Fruit fly (Drosophila melanogaster) whole organism, embryonic: Measurements from ENCODE around the gene Ant2.

Experiments
- Antp ChIP-seq: fragments of 200-800 bp; sonication (Bioruptor generic); optimal IDR thresholded peaks from 3 replicates; lab custom pipeline; 2016; ENCODE audit warnings: missing biosample characterization, missing genetic modification characterization
- Bteb2 ChIP-seq: fragments of 200-800 bp; sonication (Bioruptor generic); optimal IDR thresholded peaks from 2 replicates; lab custom pipeline; 2016; ENCODE audit warnings: missing biosample characterization, missing genetic modification characterization
- CG10979 ChIP-seq: fragments of 200-800 bp; sonication (Bioruptor generic); optimal IDR thresholded peaks from 2 replicates; lab custom pipeline; 2018; ENCODE audit warnings: missing biosample characterization, mild to moderate bottlenecking, missing genetic modification characterization, moderate library complexity
- CG11504 ChIP-seq: fragments of 200-800 bp; sonication (Bioruptor generic); optimal IDR thresholded peaks from 3 replicates; lab custom pipeline; 2019; ENCODE audit warnings: missing biosample characterization, mild to moderate bottlenecking, missing genetic modification characterization, moderate library complexity
- CG12391 ChIP-seq: fragments of 200-800 bp; sonication (Bioruptor generic); optimal IDR thresholded peaks from 3 replicates; lab custom pipeline; 2018; ENCODE audit warnings: missing biosample characterization, mild to moderate bottlenecking, missing genetic modification characterization, moderate library complexity
- CG12942 ChIP-seq: fragments of 200-800 bp; sonication (Bioruptor generic); optimal IDR thresholded peaks from 3 replicates; lab custom pipeline; 2016; ENCODE audit warnings: missing biosample characterization, missing genetic modification characterization
- CG15479 ChIP-seq: fragments of 200-800 bp; sonication (Bioruptor generic); optimal IDR thresholded peaks from 3 replicates; lab custom pipeline; 2019; ENCODE audit warnings: missing biosample characterization, mild to moderate bottlenecking, missing genetic modification characterization, moderate library complexity
- CG15514 ChIP-seq: fragments of 200-800 bp; sonication (Bioruptor generic); optimal IDR thresholded peaks from 3 replicates; lab custom pipeline; 2017; ENCODE audit warnings: missing biosample characterization, missing genetic modification characterization, mild to moderate bottlenecking, moderate library complexity, missing genetic modification reagents
- CG16779 ChIP-seq: fragments of 200-800 bp; sonication (Bioruptor generic); IDR thresholded peaks from 2 replicates; pipeline ENCODE4 v1.3.6; 2022; ENCODE audit warnings: missing biosample characterization, missing genetic modification characterization
- CG16815 ChIP-seq: fragments of 200-800 bp; sonication (Bioruptor generic); optimal IDR thresholded peaks from 3 replicates; lab custom pipeline; 2017; ENCODE audit warnings: missing biosample characterization, mild to moderate bottlenecking, missing genetic modification characterization
- CG18599 ChIP-seq: fragments of 200-800 bp; sonication (Bioruptor generic); optimal IDR thresholded peaks from 3 replicates; lab custom pipeline; 2017; ENCODE audit warnings: missing biosample characterization, missing genetic modification characterization, mild to moderate bottlenecking, moderate library complexity, missing genetic modification reagents
- CG2678 ChIP-seq: fragments of 200-800 bp; sonication (Bioruptor generic); optimal IDR thresholded peaks from 3 replicates; lab custom pipeline; 2019; ENCODE audit warnings: missing biosample characterization, mild to moderate bottlenecking, missing genetic modification characterization, moderate library complexity
- CG2712 ChIP-seq: fragments of 200-800 bp; optimal IDR thresholded peaks from 3 replicates; lab custom pipeline; 2019; ENCODE audit warnings: missing biosample characterization, mild to moderate bottlenecking, missing genetic modification characterization, moderate library complexity
- CG7357 ChIP-seq: fragments of 200-800 bp; sonication (Bioruptor generic); IDR thresholded peaks from 3 replicates; pipeline ENCODE4 v1.3.6; 2022; ENCODE audit warnings: missing biosample characterization, missing genetic modification characterization
- CG7839 ChIP-seq: fragments of 200-800 bp; sonication (Bioruptor generic); optimal IDR thresholded peaks from 3 replicates; lab custom pipeline; 2018; ENCODE audit warnings: missing biosample characterization, mild to moderate bottlenecking, missing genetic modification characterization, moderate library complexity
- CG8944 ChIP-seq: fragments of 200-800 bp; sonication (Bioruptor generic); optimal IDR thresholded peaks from 3 replicates; lab custom pipeline; 2016; ENCODE audit warnings: missing biosample characterization, missing genetic modification characterization
- CG9797 ChIP-seq: fragments of 200-800 bp; sonication (Bioruptor generic); optimal IDR thresholded peaks from 3 replicates; lab custom pipeline; 2018; ENCODE audit warnings: missing biosample characterization, mild to moderate bottlenecking, missing genetic modification characterization
- CG9876 ChIP-seq: fragments of 200-800 bp; sonication (Bioruptor generic); optimal IDR thresholded peaks from 2 replicates; lab custom pipeline; 2016; ENCODE audit warnings: missing biosample characterization, missing genetic modification characterization
- CG9932 ChIP-seq: fragments of 200-800 bp; sonication (Bioruptor generic); IDR thresholded peaks from 2 replicates; pipeline ENCODE4 v1.3.6; 2022; ENCODE audit warnings: missing biosample characterization, missing genetic modification characterization
- CrebB ChIP-seq: fragments of 200-800 bp; sonication (Bioruptor generic); optimal IDR thresholded peaks from 3 replicates; lab custom pipeline; 2018; ENCODE audit warnings: missing biosample characterization, mild to moderate bottlenecking, missing genetic modification characterization
- HLH4C ChIP-seq: fragments of 200-800 bp; sonication (Bioruptor generic); IDR thresholded peaks from 3 replicates; pipeline ENCODE4 v1.3.6; 2022; ENCODE audit warnings: missing biosample characterization, missing genetic modification characterization; ENCODE audit not compliant: partially characterized antibody
- HmgD ChIP-seq: fragments of 200-800 bp; sonication (Bioruptor generic); optimal IDR thresholded peaks from 3 replicates; lab custom pipeline; 2016; ENCODE audit warnings: missing biosample characterization, missing genetic modification characterization
- Hmr ChIP-seq: fragments of 200-800 bp; sonication (Bioruptor generic); optimal IDR thresholded peaks from 3 replicates; lab custom pipeline; 2017; ENCODE audit warnings: mild to moderate bottlenecking, missing biosample characterization, missing genetic modification reagents, missing genetic modification characterization
- Lhr ChIP-seq: fragments of 200-800 bp; sonication (Bioruptor generic); optimal IDR thresholded peaks from 3 replicates; lab custom pipeline; 2017; ENCODE audit warnings: mild to moderate bottlenecking, missing biosample characterization, missing genetic modification reagents, missing genetic modification characterization
- Mrtf ChIP-seq: fragments of 200-800 bp; sonication (Bioruptor generic); IDR thresholded peaks from 3 replicates; pipeline ENCODE4 v1.3.6; 2022; ENCODE audit warnings: missing biosample characterization, missing genetic modification characterization
- Scr ChIP-seq: fragments of 200-800 bp; sonication (Bioruptor generic); IDR thresholded peaks from 2 replicates; pipeline ENCODE4 v1.3.6; 2022; ENCODE audit warnings: missing biosample characterization, missing genetic modification characterization; ENCODE audit not compliant: partially characterized antibody
- Sox102F ChIP-seq: fragments of 200-800 bp; sonication (Bioruptor generic); optimal IDR thresholded peaks from 2 replicates; lab custom pipeline; 2018; ENCODE audit warnings: missing biosample characterization, mild to moderate bottlenecking, missing genetic modification characterization, moderate library complexity
- Spps ChIP-seq: fragments of 200-800 bp; sonication (Bioruptor generic); optimal IDR thresholded peaks from 2 replicates; lab custom pipeline; 2018; ENCODE audit warnings: missing biosample characterization, mild to moderate bottlenecking, missing genetic modification characterization
- al ChIP-seq: fragments of 200-800 bp; sonication (Bioruptor generic); IDR thresholded peaks from 2 replicates; pipeline ENCODE4 v1.3.6; 2022; ENCODE audit warnings: missing biosample characterization, missing genetic modification characterization
- ara ChIP-seq: fragments of 200-800 bp; sonication (Bioruptor generic); IDR thresholded peaks from 2 replicates; pipeline ENCODE4 v1.3.6; 2022; ENCODE audit warnings: missing biosample characterization, missing genetic modification characterization
- bigmax ChIP-seq: fragments of 200-800 bp; sonication (Bioruptor generic); optimal IDR thresholded peaks from 2 replicates; lab custom pipeline; 2018; ENCODE audit warnings: missing biosample characterization, mild to moderate bottlenecking, missing genetic modification characterization
- br ChIP-seq: fragments of >200 bp; optimal IDR thresholded peaks from 2 replicates; lab custom pipeline; 2017
- cg ChIP-seq: fragments of 200-800 bp; sonication (Bioruptor generic); optimal IDR thresholded peaks from 3 replicates; lab custom pipeline; 2019; ENCODE audit warnings: missing biosample characterization, mild to moderate bottlenecking, missing genetic modification characterization, moderate library complexity
- corto ChIP-seq: fragments of 200-800 bp; sonication (Bioruptor generic); optimal IDR thresholded peaks from 2 replicates; lab custom pipeline; 2016; ENCODE audit warnings: missing biosample characterization, mild to moderate bottlenecking, missing genetic modification characterization, moderate library complexity
- ems ChIP-seq: fragments of 200-800 bp; sonication (Bioruptor generic); optimal IDR thresholded peaks from 3 replicates; lab custom pipeline; 2016; ENCODE audit warnings: missing biosample characterization, missing genetic modification characterization
- fru ChIP-seq: fragments of >200 bp; optimal IDR thresholded peaks from 2 replicates; lab custom pipeline; 2017
- fu2 ChIP-seq: fragments of 200-800 bp; sonication (Bioruptor generic); optimal IDR thresholded peaks from 2 replicates; lab custom pipeline; 2016; ENCODE audit warnings: missing biosample characterization, missing genetic modification characterization
- gem ChIP-seq: fragments of 200-800 bp; sonication (Bioruptor generic); optimal IDR thresholded peaks from 2 replicates; lab custom pipeline; 2019; ENCODE audit warnings: missing biosample characterization, mild to moderate bottlenecking, missing genetic modification characterization, moderate library complexity
- gt ChIP-seq: fragments of 200-800 bp; sonication (Bioruptor generic); IDR thresholded peaks from 2 replicates; pipeline ENCODE4 v1.3.6; 2022; ENCODE audit warnings: missing biosample characterization, missing genetic modification characterization
- klu ChIP-seq: fragments of 200-800 bp; sonication (Bioruptor generic); IDR thresholded peaks from 2 replicates; pipeline ENCODE4 v1.3.6; 2022; ENCODE audit warnings: missing biosample characterization, missing genetic modification characterization
- pita ChIP-seq: fragments of 200-800 bp; sonication (Bioruptor generic); optimal IDR thresholded peaks from 2 replicates; lab custom pipeline; 2017; ENCODE audit warnings: missing biosample characterization, mild to moderate bottlenecking, missing genetic modification characterization
- scrt ChIP-seq: fragments of 200-800 bp; sonication (Bioruptor generic); optimal IDR thresholded peaks from 2 replicates; lab custom pipeline; 2018; ENCODE audit warnings: missing biosample characterization, mild to moderate bottlenecking, missing genetic modification characterization, moderate library complexity
- stwl ChIP-seq: fragments of 200-800 bp; sonication (Bioruptor generic); optimal IDR thresholded peaks from 3 replicates; lab custom pipeline; 2018; ENCODE audit warnings: missing biosample characterization, mild to moderate bottlenecking, missing genetic modification characterization, moderate library complexity
- tll ChIP-seq, 2 experiments: fragments of 200-800 bp in 1 of 2; fragments of >200 bp in 1 of 2; sonication (Bioruptor generic) in 1 of 2; optimal IDR thresholded peaks; 2 replicates each; lab custom pipeline; 2017 to 2019; ENCODE audit warnings: missing biosample characterization in 2 of 2, missing genetic modification characterization in 2 of 2, mild to moderate bottlenecking in 1 of 2, moderate library complexity in 1 of 2
- toy ChIP-seq: fragments of 200-800 bp; sonication (Bioruptor generic); IDR thresholded peaks from 2 replicates; pipeline ENCODE4 v1.3.6; 2022; ENCODE audit warnings: missing biosample characterization, missing genetic modification characterization
- wdn ChIP-seq: fragments of 200-800 bp; sonication (Bioruptor generic); IDR thresholded peaks from 2 replicates; pipeline ENCODE4 v1.3.6; 2022; ENCODE audit warnings: missing biosample characterization, missing genetic modification characterization
- wek ChIP-seq: fragments of 200-800 bp; sonication (Bioruptor generic); optimal IDR thresholded peaks from 3 replicates; lab custom pipeline; 2018; ENCODE audit warnings: missing biosample characterization, mild to moderate bottlenecking, missing genetic modification characterization, moderate library complexity
- z ChIP-seq: fragments of 200-800 bp; sonication (Bioruptor generic); IDR thresholded peaks from 3 replicates; pipeline ENCODE4 v1.3.6; 2022; ENCODE audit warnings: missing biosample characterization, missing genetic modification characterization
- zen ChIP-seq: fragments of 200-800 bp; sonication (Bioruptor generic); optimal IDR thresholded peaks from 3 replicates; lab custom pipeline; 2018; ENCODE audit warnings: missing biosample characterization, mild to moderate bottlenecking, missing genetic modification characterization, moderate library complexity
- zfh1 ChIP-seq: fragments of 200-800 bp; sonication (Bioruptor generic); IDR thresholded peaks from 3 replicates; pipeline ENCODE4 v1.3.6; 2022; ENCODE audit warnings: missing biosample characterization, missing genetic modification characterization
- zfh2 ChIP-seq: fragments of 200-800 bp; sonication (Bioruptor generic); optimal IDR thresholded peaks from 2 replicates; lab custom pipeline; 2016; ENCODE audit warnings: missing biosample characterization, missing genetic modification characterization

Gene Ant2

dm6 chrX:10806718-10807412 lies 20.2 kb upstream of the Ant2 start (continued):
- TF ChIP-seq CG10979 (tag; lab: Kevin White, UChicago) = no peak
- peak; percentile 8 for TF ChIP-seq CG11504 (tag; lab: Kevin White, UChicago)
- TF ChIP-seq Mrtf (GFP tag; lab: Robert Waterston, UW) = no peak
- TF ChIP-seq Hmr = no peak
- no peak for TF ChIP-seq Spps (tag; lab: Kevin White, UChicago)
- TF ChIP-seq bigmax (GFP tag; lab: Kevin White, UChicago) = no peak
- TF ChIP-seq al (GFP tag; lab: Robert Waterston, UW) = no peak
- no peak for TF ChIP-seq zen
- TF ChIP-seq CG16779 = no peak
- TF ChIP-seq CG2712 (tag; lab: Kevin White, UChicago) = peak; percentile 13
- TF ChIP-seq fu2 (GFP tag; lab: Kevin White, UChicago) = no peak
- TF ChIP-seq CG9797 (GFP tag; lab: Kevin White, UChicago) = no peak
- TF ChIP-seq scrt = no peak
- TF ChIP-seq CG9932 = no peak
- peak; percentile 19 for TF ChIP-seq CG15479 (GFP tag; lab: Kevin White, UChicago)
- no peak for TF ChIP-seq tll (GFP tag; optimal IDR thresholded peaks at IDR 0.05; lab: Kevin White, UChicago)
- peak; percentile 8 for TF ChIP-seq gem (tag; lab: Kevin White, UChicago)
- no peak for TF ChIP-seq CG15514 (GFP tag; lab: Kevin White, UChicago)
- no peak for TF ChIP-seq CG9876 (GFP tag; lab: Kevin White, UChicago)
- TF ChIP-seq z (GFP tag; lab: Robert Waterston, UW) = no peak
- TF ChIP-seq zfh1 (GFP tag; lab: Robert Waterston, UW) = no peak
- TF ChIP-seq Sox102F (GFP tag; lab: Kevin White, UChicago) = no peak
- no peak for TF ChIP-seq pita (GFP tag; lab: Kevin White, UChicago)
- TF ChIP-seq Antp (GFP tag; lab: Kevin White, UChicago) = no peak
- no peak for TF ChIP-seq fru
- no peak for TF ChIP-seq CG8944 (GFP tag; lab: Kevin White, UChicago)
- TF ChIP-seq CG16815 (GFP tag; lab: Kevin White, UChicago) = no peak
- no peak for TF ChIP-seq ems (GFP tag; lab: Kevin White, UChicago)
- TF ChIP-seq CG12942 (GFP tag; lab: Kevin White, UChicago) = no peak
- no peak for TF ChIP-seq HmgD (GFP tag; lab: Kevin White, UChicago)
- 0 out of 2 replicates have a peak, but pooled peaks have one; percentile 10 for TF ChIP-seq Scr (GFP tag; lab: Robert Waterston, UW)
- no peak for TF ChIP-seq toy
- TF ChIP-seq HLH4C = no peak
- TF ChIP-seq stwl (tag; lab: Kevin White, UChicago) = peak; percentile 1
- no peak for TF ChIP-seq ara (GFP tag; lab: Robert Waterston, UW)
- TF ChIP-seq cg (GFP tag; lab: Kevin White, UChicago) = no peak
- TF ChIP-seq br (lab: Kevin White, UChicago) = no peak
- TF ChIP-seq Bteb2 = no peak
- TF ChIP-seq CG2678 (tag; lab: Kevin White, UChicago) = peak; percentile 3
- no peak for TF ChIP-seq CG12391 (tag; lab: Kevin White, UChicago)
- no peak for TF ChIP-seq CG7839 (tag; lab: Kevin White, UChicago)
- no peak for TF ChIP-seq Lhr (GFP tag; lab: Kevin White, UChicago)
- TF ChIP-seq klu (GFP tag; lab: Robert Waterston, UW) = no peak
- TF ChIP-seq wek (GFP tag; lab: Kevin White, UChicago) = no peak
- no peak for TF ChIP-seq gt (GFP tag; lab: Robert Waterston, UW)
- no peak for TF ChIP-seq corto (GFP tag; lab: Kevin White, UChicago)
- TF ChIP-seq zfh2 (GFP tag; lab: Kevin White, UChicago) = no peak
- no peak for TF ChIP-seq CrebB (tag; lab: Kevin White, UChicago)
- no peak for TF ChIP-seq wdn (GFP tag; lab: Robert Waterston, UW)
- TF ChIP-seq CG7357 (GFP tag; lab: Robert Waterston, UW) = no peak
- TF ChIP-seq CG18599 (GFP tag; lab: Kevin White, UChicago) = peak; percentile 33
